Worm (Caenorhabditis elegans): ENCODE results near the gene srh-193.

DNA sequence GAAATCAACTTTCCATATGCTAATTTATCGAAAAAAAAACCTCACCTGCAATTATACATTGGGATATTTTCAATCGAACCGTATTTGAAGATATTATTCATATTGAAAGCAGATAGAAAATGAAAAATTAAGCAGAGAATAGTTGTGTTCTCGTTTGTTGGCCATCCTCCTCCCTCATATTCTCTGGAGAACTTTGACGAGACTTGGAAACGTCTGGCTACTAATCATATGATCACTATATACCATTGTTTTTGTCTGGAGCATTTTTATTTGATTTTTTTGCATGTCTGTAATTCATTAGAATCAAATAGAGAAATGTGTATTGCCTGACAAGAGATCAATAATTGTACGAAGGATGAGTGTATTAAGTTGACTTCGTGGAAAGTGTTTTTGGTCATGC is 25.5 kb downstream of the srh-193 start, which contains the start of gene srt-35:
- TF ChIP-seq R02D3.7 (tag; optimal IDR thresholded peaks at IDR 0.05) (no peak), unc-62 (GFP tag; optimal IDR thresholded peaks at IDR 0.05) (no peak), nhr-77 (tag; optimal IDR thresholded peaks at IDR 0.05) (no peak), snpc-4 (tag; optimal IDR thresholded peaks at IDR 0.05) (no peak)
